Worm (Caenorhabditis elegans) whole organism, late embryonic: ENCODE results near the gene pals-24.
A peak's percentile ranks its signal among the peaks of the same experiment; 100 is the strongest.

Source experiments
- C08G9.2 ChIP-seq: sonication (generic microtip); optimal IDR thresholded peaks from 2 replicates; lab custom pipeline; 2016; ENCODE audit warnings: mild to moderate bottlenecking, missing genetic modification characterization, moderate library complexity, missing compliant biosample characterization
- C38D4.7 ChIP-seq: fragments of 200-800 bp; sonication (Bioruptor generic); optimal IDR thresholded peaks from 2 replicates; lab custom pipeline; 2018; ENCODE audit warnings: mild to moderate bottlenecking, missing genetic modification characterization, moderate library complexity, missing compliant biosample characterization
- K02D7.2 ChIP-seq: sonication (generic microtip); optimal IDR thresholded peaks from 2 replicates; lab custom pipeline; 2017; ENCODE audit warnings: mild to moderate bottlenecking, missing genetic modification characterization, missing compliant biosample characterization
- K09A11.1 ChIP-seq: sonication (generic microtip); optimal IDR thresholded peaks from 2 replicates; lab custom pipeline; 2017; ENCODE audit warnings: antibody characterized with exemption, mild to moderate bottlenecking, missing genetic modification characterization, missing compliant biosample characterization; ENCODE audit not compliant: insufficient read depth
- T23F11.4 ChIP-seq: fragments of 200-800 bp; sonication (Bioruptor generic); optimal IDR thresholded peaks from 2 replicates; lab custom pipeline; 2018; ENCODE audit warnings: mild to moderate bottlenecking, missing genetic modification characterization, missing compliant biosample characterization
- Y22D7AL.16 ChIP-seq: sonication (generic microtip); optimal IDR thresholded peaks from 2 replicates; lab custom pipeline; 2016; ENCODE audit warnings: missing genetic modification characterization, missing compliant biosample characterization
- ceh-14 ChIP-seq: sonication (generic microtip); optimal IDR thresholded peaks from 2 replicates; lab custom pipeline; 2016; ENCODE audit warnings: missing genotype, missing genetic modification characterization, missing compliant biosample characterization
- ceh-18 ChIP-seq: sonication (generic microtip); optimal IDR thresholded peaks from 2 replicates; lab custom pipeline; 2016; ENCODE audit warnings: missing genetic modification characterization, missing compliant biosample characterization
- ceh-19 ChIP-seq: fragments of 200-800 bp; sonication (Bioruptor generic); optimal IDR thresholded peaks from 2 replicates; lab custom pipeline; 2018; ENCODE audit warnings: mild to moderate bottlenecking, missing genetic modification characterization, missing compliant biosample characterization
- ceh-2 ChIP-seq: sonication (generic microtip); optimal IDR thresholded peaks from 2 replicates; lab custom pipeline; 2016; ENCODE audit warnings: missing genotype, missing genetic modification characterization, missing compliant biosample characterization
- ceh-22 ChIP-seq: sonication (generic microtip); optimal IDR thresholded peaks from 2 replicates; lab custom pipeline; 2017; ENCODE audit warnings: missing biosample characterization, missing genetic modification characterization
- ceh-31 ChIP-seq: sonication (generic microtip); optimal IDR thresholded peaks from 2 replicates; lab custom pipeline; 2016; ENCODE audit warnings: missing genetic modification characterization, missing compliant biosample characterization
- ceh-6 ChIP-seq: fragments of 200-800 bp; sonication (Bioruptor generic); optimal IDR thresholded peaks from 2 replicates; lab custom pipeline; 2018; ENCODE audit warnings: mild to moderate bottlenecking, missing genetic modification characterization, missing compliant biosample characterization
- ceh-9 ChIP-seq: sonication (generic microtip); optimal IDR thresholded peaks from 2 replicates; lab custom pipeline; 2016; ENCODE audit warnings: mild to moderate bottlenecking, missing genetic modification characterization, inconsistent platforms, missing compliant biosample characterization
- dve-1 ChIP-seq: sonication (generic microtip); optimal IDR thresholded peaks from 2 replicates; lab custom pipeline; 2017; ENCODE audit warnings: antibody characterized with exemption, mild to moderate bottlenecking, missing genetic modification characterization, missing compliant biosample characterization
- elt-2 ChIP-seq: sonication (generic microtip); optimal IDR thresholded peaks from 2 replicates; lab custom pipeline; 2016; ENCODE audit warnings: missing genetic modification reagents, missing genetic modification characterization, missing compliant biosample characterization
- fkh-6 ChIP-seq: sonication (generic microtip); optimal IDR thresholded peaks from 2 replicates; lab custom pipeline; 2016; ENCODE audit warnings: missing genetic modification characterization, missing compliant biosample characterization
- gmeb-2 ChIP-seq: sonication (generic microtip); optimal IDR thresholded peaks from 2 replicates; lab custom pipeline; 2016; ENCODE audit warnings: missing genetic modification characterization, inconsistent platforms, missing compliant biosample characterization
- hlh-13 ChIP-seq: fragments of 200-800 bp; sonication (Bioruptor generic); optimal IDR thresholded peaks from 2 replicates; lab custom pipeline; 2018; ENCODE audit warnings: mild to moderate bottlenecking, missing genetic modification characterization, missing compliant biosample characterization
- hlh-15 ChIP-seq: sonication (generic microtip); optimal IDR thresholded peaks from 2 replicates; lab custom pipeline; 2016; ENCODE audit warnings: missing genetic modification characterization, missing compliant biosample characterization
- hlh-30 ChIP-seq: sonication (generic microtip); optimal IDR thresholded peaks from 2 replicates; lab custom pipeline; 2017; ENCODE audit warnings: antibody characterized with exemption, missing genetic modification characterization, missing compliant biosample characterization; ENCODE audit not compliant: insufficient read depth
- hlh-8 ChIP-seq: sonication (generic microtip); optimal IDR thresholded peaks from 2 replicates; lab custom pipeline; 2016; ENCODE audit warnings: missing genotype, missing genetic modification characterization, missing compliant biosample characterization
- lim-6 ChIP-seq: sonication (generic microtip); optimal IDR thresholded peaks from 2 replicates; lab custom pipeline; 2016; ENCODE audit warnings: missing genetic modification characterization, missing compliant biosample characterization
- nfya-1 ChIP-seq: sonication (generic microtip); optimal IDR thresholded peaks from 2 replicates; lab custom pipeline; 2017; ENCODE audit warnings: missing genetic modification characterization, mild to moderate bottlenecking, missing compliant biosample characterization, antibody characterized with exemption, moderate library complexity
- pat-9 ChIP-seq: fragments of 200-800 bp; sonication (Bioruptor generic); optimal IDR thresholded peaks from 2 replicates; lab custom pipeline; 2018; ENCODE audit warnings: mild to moderate bottlenecking, missing genetic modification characterization, moderate library complexity, missing compliant biosample characterization
- pax-1 ChIP-seq: fragments of 150-350 bp; optimal IDR thresholded peaks from 2 replicates; lab custom pipeline; 2014; ENCODE audit warnings: missing biosample characterization, missing genetic modification characterization
- pha-2 ChIP-seq: sonication (generic microtip); optimal IDR thresholded peaks from 2 replicates; lab custom pipeline; 2017; ENCODE audit warnings: mild to moderate bottlenecking, missing genetic modification characterization, missing compliant biosample characterization
- pha-4 ChIP-seq: fragments of 150-350 bp; optimal IDR thresholded peaks from 2 replicates; lab custom pipeline; 2018; ENCODE audit warnings: missing biosample characterization, missing genetic modification reagents, missing genetic modification characterization
- pqm-1 ChIP-seq: sonication (generic microtip); optimal IDR thresholded peaks from 2 replicates; lab custom pipeline; 2016; ENCODE audit warnings: missing genetic modification characterization, missing compliant biosample characterization
- sdc-2 ChIP-seq: sonication (generic microtip); optimal IDR thresholded peaks from 2 replicates; lab custom pipeline; 2016; ENCODE audit warnings: missing genotype, missing genetic modification characterization, missing compliant biosample characterization
- sox-4 ChIP-seq: sonication (generic microtip); optimal IDR thresholded peaks from 2 replicates; lab custom pipeline; 2017; ENCODE audit warnings: mild to moderate bottlenecking, missing genetic modification characterization, inconsistent platforms, missing compliant biosample characterization
- tbx-2 ChIP-seq: sonication (generic microtip); optimal IDR thresholded peaks from 2 replicates; lab custom pipeline; 2016; ENCODE audit warnings: missing genetic modification characterization, missing compliant biosample characterization
- ttx-3 ChIP-seq: sonication (generic microtip); optimal IDR thresholded peaks from 2 replicates; lab custom pipeline; 2016; ENCODE audit warnings: missing genetic modification reagents, missing genetic modification characterization, missing compliant biosample characterization
- unc-3 ChIP-seq, 2 experiments: fragments of 200-800 bp in 1 of 2; sonication (Bioruptor generic) in 1 of 2; sonication (generic microtip) in 1 of 2; conservative IDR thresholded peaks in 1 of 2; optimal IDR thresholded peaks in 1 of 2; 2 replicates each; pipeline versions ENCODE4 v1.3.6 to Lab custom; 2016 to 2022; ENCODE audit warnings: missing compliant biosample characterization in 2 of 2, missing genetic modification characterization in 2 of 2, missing genetic modification reagents in 1 of 2
- unc-42 ChIP-seq: sonication (generic microtip); optimal IDR thresholded peaks from 2 replicates; lab custom pipeline; 2016; ENCODE audit warnings: missing genotype, missing genetic modification characterization, missing compliant biosample characterization
- unc-55 ChIP-seq: sonication (generic microtip); optimal IDR thresholded peaks from 2 replicates; lab custom pipeline; 2017; ENCODE audit warnings: missing biosample characterization, missing genetic modification reagents, missing genetic modification characterization
- unc-86 ChIP-seq: sonication (generic microtip); optimal IDR thresholded peaks from 2 replicates; lab custom pipeline; 2016; ENCODE audit warnings: missing genetic modification characterization, missing compliant biosample characterization
- zip-5 ChIP-seq: sonication (generic microtip); optimal IDR thresholded peaks from 2 replicates; lab custom pipeline; 2016; ENCODE audit warnings: missing genetic modification characterization, missing compliant biosample characterization

pals-24 gene

ce11 chrIII:120199-120598 lies at the start of gene pals-24:
Gene pals-24 (plus strand): TSS chrIII:120435.
- no peak for TF ChIP-seq ceh-18 (tag; lab: Kevin White, UChicago)
- TF ChIP-seq unc-55 = no peak
- TF ChIP-seq pat-9 (tag; lab: Kevin White, UChicago) = no peak
- TF ChIP-seq Y22D7AL.16 (tag; lab: Kevin White, UChicago) = no peak
- no peak for TF ChIP-seq pax-1
- no peak for TF ChIP-seq sox-4 (tag; lab: Kevin White, UChicago)
- TF ChIP-seq zip-5 (tag; lab: Kevin White, UChicago) = no peak
- TF ChIP-seq ceh-9 = no peak
- no peak for TF ChIP-seq unc-42 (tag; lab: Kevin White, UChicago)
- no peak for TF ChIP-seq pha-2 (tag; lab: Kevin White, UChicago)
- TF ChIP-seq tbx-2 (tag; lab: Kevin White, UChicago) = no peak
- no peak for TF ChIP-seq ceh-2 (tag; lab: Kevin White, UChicago)
- no peak for TF ChIP-seq ceh-31 (tag; lab: Kevin White, UChicago)
- TF ChIP-seq gmeb-2 (tag; lab: Kevin White, UChicago) = no peak
- TF ChIP-seq C38D4.7 (GFP tag; lab: Kevin White, UChicago) = no peak
- no peak for TF ChIP-seq lim-6 (tag; lab: Kevin White, UChicago)
- no peak for TF ChIP-seq ceh-6 (GFP tag; lab: Kevin White, UChicago)
- no peak for TF ChIP-seq K09A11.1
- TF ChIP-seq dve-1 (tag; lab: Kevin White, UChicago) = no peak

- TF ChIP-seq K02D7.2 (no peak), unc-42 (tag; lab: Kevin White, UChicago) (no peak), ceh-6 (GFP tag; lab: Kevin White, UChicago) (no peak), ceh-22 (tag; lab: Kevin White, UChicago) (no peak), C08G9.2 (no peak), hlh-13 (no peak), unc-3 (GFP tag; conservative IDR thresholded peaks at IDR 0.05; lab: Robert Waterston, UW) (no peak), unc-3 (tag; optimal IDR thresholded peaks at IDR 0.05; lab: Kevin White, UChicago) (no peak), hlh-15 (tag; lab: Kevin White, UChicago) (no peak), ttx-3 (tag; lab: Kevin White, UChicago) (no peak), zip-5 (tag; lab: Kevin White, UChicago) (no peak), fkh-6 (tag; lab: Kevin White, UChicago) (no peak)
Observed at ce11 chrIII:72078-72477, 48.2 kb upstream of the pals-24 start.

- TF ChIP-seq nfya-1 (tag; lab: Kevin White, UChicago) (peak; percentile 97), ceh-18 (tag; lab: Kevin White, UChicago) (no peak), pat-9 (tag; lab: Kevin White, UChicago) (no peak), gmeb-2 (tag; lab: Kevin White, UChicago) (no peak)
Observed at ce11 chrIII:84372-84771, 35.9 kb upstream of the pals-24 start.

DNA sequence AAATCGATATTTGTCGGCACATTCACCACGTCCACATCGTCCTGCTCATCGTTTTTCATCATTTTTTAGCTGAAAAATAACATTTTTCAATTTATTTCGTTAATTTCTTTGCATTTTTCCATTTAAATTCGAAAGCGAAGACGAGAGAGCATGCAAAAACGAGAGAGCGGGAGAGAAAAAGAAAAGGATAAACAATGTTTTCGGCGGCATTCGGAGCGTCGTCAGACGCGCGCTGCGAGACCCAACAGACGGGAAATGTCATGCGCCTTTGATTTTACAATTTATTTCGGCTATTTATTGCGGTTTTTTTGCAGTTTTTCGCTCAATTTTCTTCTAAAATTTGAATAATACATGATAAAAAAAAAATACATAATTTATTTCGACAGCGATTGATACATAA lies 33.9 kb upstream of the pals-24 start, which contains the start of gene attf-3:
TSS of gene attf-3 (minus strand) at position 69 of the 400 bp plus-strand sequence.
- TF ChIP-seq C38D4.7 (GFP tag; lab: Kevin White, UChicago) (no peak), nfya-1 (tag; lab: Kevin White, UChicago) (peak; percentile 47), sdc-2 (tag; lab: Kevin White, UChicago) (no peak), fkh-6 (tag; lab: Kevin White, UChicago) (no peak), unc-55 (peak; percentile 45), dve-1 (tag; lab: Kevin White, UChicago) (peak; percentile 38), hlh-8 (no peak), pqm-1 (tag; lab: Kevin White, UChicago) (no peak), ceh-31 (tag; lab: Kevin White, UChicago) (peak; percentile 4), unc-86 (tag; lab: Kevin White, UChicago) (no peak), unc-42 (tag; lab: Kevin White, UChicago) (peak; percentile 59), ceh-2 (tag; lab: Kevin White, UChicago) (no peak), ceh-19 (GFP tag; lab: Kevin White, UChicago) (no peak), pax-1 (peak; percentile 43), T23F11.4 (GFP tag; lab: Kevin White, UChicago) (no peak), pha-4 (tag; lab: Kevin White, UChicago) (no peak), ceh-14 (tag; lab: Kevin White, UChicago) (no peak), hlh-30 (tag; lab: Kevin White, UChicago) (peak; percentile 73), elt-2 (tag; lab: Kevin White, UChicago) (no peak), gmeb-2 (tag; lab: Kevin White, UChicago) (no peak)
